Worm (Caenorhabditis elegans) whole organism, L4/young adult: ENCODE data around the gene acs-21.

Experiments used
- W03F9.2 ChIP-seq: fragments of 150-350 bp; optimal IDR thresholded peaks from 2 replicates; lab custom pipeline; 2014; ENCODE audit warnings: missing biosample characterization, missing genetic modification characterization
- dao-5 ChIP-seq: sonication (generic microtip); optimal IDR thresholded peaks from 2 replicates; lab custom pipeline; 2016; ENCODE audit warnings: missing genotype, missing genetic modification characterization, moderate library complexity, missing compliant biosample characterization
- him-1 ChIP-seq: sonication (generic microtip); optimal IDR thresholded peaks from 2 replicates; lab custom pipeline; 2016; ENCODE audit warnings: missing genotype, missing genetic modification reagents, missing genetic modification characterization, missing compliant biosample characterization

DNA sequence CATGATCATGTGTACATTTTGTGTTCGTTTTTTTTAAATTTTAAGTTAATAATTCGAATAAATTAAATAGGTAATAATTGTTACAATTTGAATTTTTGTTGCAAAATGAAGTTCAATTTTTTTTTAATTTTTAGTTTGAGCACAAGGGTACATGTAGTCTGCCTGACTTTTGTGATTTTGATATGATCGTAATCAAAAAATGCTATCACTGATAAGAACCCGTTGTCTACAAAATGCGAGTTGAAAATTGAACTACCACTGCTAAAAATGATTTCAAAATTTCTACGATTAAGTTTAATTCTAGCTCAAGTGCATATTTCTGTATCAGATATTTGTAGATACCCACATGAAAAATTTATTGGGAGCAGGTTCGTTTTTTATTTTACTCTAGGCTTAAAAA is 29.3 kb downstream of the acs-21 start, which contains the start of gene clec-210:
- TF ChIP-seq him-1 (tag; lab: Kevin White, UChicago) (no peak), dao-5 (tag; lab: Kevin White, UChicago) (no peak), W03F9.2 (tag; lab: Kevin White, UChicago) (no peak)
